Fruit fly (Drosophila melanogaster) Kc167 (cell line): Measurements from ENCODE around the gene btd.

Experiments
- Myc ChIP-seq: fragments of >200 bp; optimal IDR thresholded peaks from 2 replicates; lab custom pipeline; 2017; ENCODE audit warnings: missing external identifiers
- Sin3A ChIP-seq: fragments of >200 bp; optimal IDR thresholded peaks from 2 replicates; lab custom pipeline; 2018; ENCODE audit warnings: missing external identifiers
- h ChIP-seq: fragments of >200 bp; optimal IDR thresholded peaks from 3 replicates; lab custom pipeline; 2018; ENCODE audit warnings: missing external identifiers
- insv ChIP-seq: fragments of >200 bp; optimal IDR thresholded peaks from 3 replicates; lab custom pipeline; 2018; ENCODE audit warnings: missing external identifiers
- psq ChIP-seq: fragments of >200 bp; optimal IDR thresholded peaks from 2 replicates; lab custom pipeline; 2017; ENCODE audit warnings: missing external identifiers
- ttk ChIP-seq: sonication (Bioruptor generic); optimal IDR thresholded peaks from 2 replicates; lab custom pipeline; 2017; ENCODE audit warnings: missing external identifiers

DNA sequence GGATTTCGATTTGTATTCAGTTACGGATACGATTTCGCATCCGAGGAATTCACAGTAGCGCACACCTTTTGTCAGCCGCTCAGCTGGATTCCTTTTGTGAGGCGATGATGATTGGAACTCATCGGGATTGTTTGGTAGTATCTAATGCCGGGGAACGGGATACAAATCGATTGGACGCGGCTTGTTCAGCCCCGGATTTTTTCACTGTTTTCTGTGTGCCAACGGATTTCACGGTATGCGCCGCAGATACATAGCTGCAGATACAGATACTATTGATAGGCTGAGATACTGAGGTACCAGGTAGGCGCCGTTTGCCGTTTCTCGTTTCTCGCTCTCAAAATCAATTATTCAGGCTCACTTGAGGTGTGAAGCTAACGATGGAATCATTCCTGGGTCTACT lies 37.5 kb downstream of the btd start:
- TF ChIP-seq psq (lab: Kevin White, UChicago) (no peak), Sin3A (no peak), h (lab: Kevin White, UChicago) (no peak), Myc (lab: Kevin White, UChicago) (no peak), insv (lab: Kevin White, UChicago) (no peak), ttk (lab: Kevin White, UChicago) (no peak)
